Fruit fly (Drosophila melanogaster) whole organism, prepupa: ENCODE results near the gene Naxd.

Experiments
- Blimp-1 ChIP-seq: fragments of 200-800 bp; sonication (Bioruptor generic); optimal IDR thresholded peaks from 3 replicates; lab custom pipeline; 2017; ENCODE audit warnings: missing biosample characterization, missing genetic modification characterization, mild to moderate bottlenecking, moderate library complexity, missing genetic modification reagents
- CG10631 ChIP-seq: fragments of 200-800 bp; sonication (Bioruptor generic); optimal IDR thresholded peaks from 2 replicates; lab custom pipeline; 2016; ENCODE audit warnings: missing biosample characterization, missing genetic modification characterization
- CG10669 ChIP-seq: fragments of 200-800 bp; sonication (Bioruptor generic); optimal IDR thresholded peaks from 3 replicates; lab custom pipeline; 2018; ENCODE audit warnings: missing biosample characterization, mild to moderate bottlenecking, missing genetic modification characterization, moderate library complexity
- CG11294 ChIP-seq: fragments of 200-800 bp; sonication (Bioruptor generic); IDR thresholded peaks from 2 replicates; pipeline ENCODE4 v1.3.6; 2022; ENCODE audit warnings: missing biosample characterization, missing genetic modification characterization
- CG11762 ChIP-seq: fragments of 200-800 bp; sonication (Bioruptor generic); optimal IDR thresholded peaks from 3 replicates; lab custom pipeline; 2016; ENCODE audit warnings: missing biosample characterization, missing genetic modification characterization; ENCODE audit not compliant: insufficient read depth
- CG15336 ChIP-seq: fragments of 200-800 bp; sonication (Bioruptor generic); IDR thresholded peaks from 2 replicates; pipeline ENCODE4 v1.3.6; 2022; ENCODE audit warnings: missing biosample characterization, missing genetic modification characterization
- CG1621 ChIP-seq: fragments of 200-800 bp; sonication (Bioruptor generic); optimal IDR thresholded peaks from 3 replicates; lab custom pipeline; 2018; ENCODE audit warnings: missing biosample characterization, mild to moderate bottlenecking, missing genetic modification characterization
- CG16779 ChIP-seq: fragments of 200-800 bp; sonication (Bioruptor generic); optimal IDR thresholded peaks from 3 replicates; lab custom pipeline; 2017; ENCODE audit warnings: missing biosample characterization, mild to moderate bottlenecking, missing genetic modification characterization
- CG3032 ChIP-seq: fragments of 200-800 bp; optimal IDR thresholded peaks from 2 replicates; lab custom pipeline; 2019; ENCODE audit warnings: missing biosample characterization, mild to moderate bottlenecking, missing genetic modification characterization, moderate library complexity
- CG31627 ChIP-seq: fragments of 200-800 bp; sonication (Bioruptor generic); optimal IDR thresholded peaks from 3 replicates; lab custom pipeline; 2016; ENCODE audit warnings: missing biosample characterization, missing genetic modification characterization
- CG34406 ChIP-seq: fragments of 200-800 bp; sonication (Bioruptor generic); optimal IDR thresholded peaks from 3 replicates; lab custom pipeline; 2016; ENCODE audit warnings: missing biosample characterization, missing genetic modification characterization
- CG4318 ChIP-seq: fragments of 200-800 bp; sonication (Bioruptor generic); optimal IDR thresholded peaks from 3 replicates; lab custom pipeline; 2017; ENCODE audit warnings: missing biosample characterization, mild to moderate bottlenecking, missing genetic modification characterization
- CG6163 ChIP-seq: fragments of 200-800 bp; sonication (Bioruptor generic); IDR thresholded peaks from 3 replicates; pipeline ENCODE4 v1.3.6; 2022; ENCODE audit warnings: missing biosample characterization, missing genetic modification characterization
- CG6276 ChIP-seq: fragments of 200-800 bp; sonication (Bioruptor generic); optimal IDR thresholded peaks from 2 replicates; lab custom pipeline; 2017; ENCODE audit warnings: missing biosample characterization, mild to moderate bottlenecking, missing genetic modification characterization
- CG6792 ChIP-seq: fragments of 200-800 bp; sonication (Bioruptor generic); optimal IDR thresholded peaks from 3 replicates; lab custom pipeline; 2016; ENCODE audit warnings: missing biosample characterization, missing genetic modification characterization
- CG6808 ChIP-seq: fragments of 200-800 bp; sonication (Bioruptor generic); optimal IDR thresholded peaks from 3 replicates; lab custom pipeline; 2017; ENCODE audit warnings: missing biosample characterization, missing genetic modification characterization, mild to moderate bottlenecking, moderate library complexity, missing genetic modification reagents
- CG6854 ChIP-seq: fragments of 200-800 bp; sonication (Bioruptor generic); optimal IDR thresholded peaks from 2 replicates; lab custom pipeline; 2017; ENCODE audit warnings: missing biosample characterization, mild to moderate bottlenecking, missing genetic modification characterization
- CG7368 ChIP-seq: fragments of 200-800 bp; sonication (Bioruptor generic); optimal IDR thresholded peaks from 3 replicates; lab custom pipeline; 2016; ENCODE audit warnings: missing biosample characterization, missing genetic modification characterization
- CG8119 ChIP-seq: fragments of 200-800 bp; sonication (Bioruptor generic); IDR thresholded peaks from 3 replicates; pipeline ENCODE4 v1.3.6; 2022; ENCODE audit warnings: missing biosample characterization, missing genetic modification characterization
- CG8319 ChIP-seq: fragments of 200-800 bp; sonication (Bioruptor generic); optimal IDR thresholded peaks from 3 replicates; lab custom pipeline; 2016; ENCODE audit warnings: missing biosample characterization, missing genetic modification characterization
- CG8632 ChIP-seq: fragments of 200-800 bp; sonication (Bioruptor generic); optimal IDR thresholded peaks from 3 replicates; lab custom pipeline; 2016; ENCODE audit warnings: missing biosample characterization, missing genetic modification characterization
- CG9139 ChIP-seq: fragments of 200-800 bp; sonication (Bioruptor generic); optimal IDR thresholded peaks from 3 replicates; lab custom pipeline; 2017; ENCODE audit warnings: missing biosample characterization, mild to moderate bottlenecking, missing genetic modification characterization
- Eip75B ChIP-seq: fragments of 200-800 bp; sonication (Bioruptor generic); optimal IDR thresholded peaks from 3 replicates; lab custom pipeline; 2016; ENCODE audit warnings: missing biosample characterization, missing genetic modification characterization
- Eip93F ChIP-seq: fragments of 200-800 bp; sonication (Bioruptor generic); optimal IDR thresholded peaks from 2 replicates; lab custom pipeline; 2016; ENCODE audit warnings: missing biosample characterization, mild to moderate bottlenecking, missing genetic modification characterization
- Ets21C ChIP-seq: fragments of 200-800 bp; sonication (Bioruptor generic); optimal IDR thresholded peaks from 3 replicates; lab custom pipeline; 2016; ENCODE audit warnings: missing biosample characterization, missing genetic modification characterization
- Ets96B ChIP-seq: fragments of 200-800 bp; optimal IDR thresholded peaks from 2 replicates; lab custom pipeline; 2019; ENCODE audit warnings: missing biosample characterization, mild to moderate bottlenecking, missing genetic modification characterization, moderate library complexity
- Gug ChIP-seq: fragments of 200-800 bp; sonication (Bioruptor generic); IDR thresholded peaks from 2 replicates; pipeline ENCODE4 v1.3.6; 2022; ENCODE audit warnings: missing biosample characterization, missing genetic modification characterization
- Hr38 ChIP-seq: sonication (Bioruptor generic); optimal IDR thresholded peaks from 2 replicates; lab custom pipeline; 2016; ENCODE audit warnings: missing biosample characterization, missing genetic modification characterization
- Hr4 ChIP-seq: fragments of 200-800 bp; sonication (Bioruptor generic); optimal IDR thresholded peaks from 3 replicates; lab custom pipeline; 2016; ENCODE audit warnings: missing biosample characterization, missing genetic modification characterization
- Lpt ChIP-seq: fragments of 200-800 bp; sonication (Bioruptor generic); optimal IDR thresholded peaks from 3 replicates; lab custom pipeline; 2016; ENCODE audit warnings: missing biosample characterization, missing genetic modification characterization
- Met ChIP-seq: fragments of 200-800 bp; sonication (Bioruptor generic); optimal IDR thresholded peaks from 3 replicates; lab custom pipeline; 2016; ENCODE audit warnings: missing biosample characterization, missing genetic modification characterization
- OdsH ChIP-seq: fragments of 200-800 bp; sonication (Bioruptor generic); optimal IDR thresholded peaks from 3 replicates; lab custom pipeline; 2016; ENCODE audit warnings: missing biosample characterization, missing genetic modification characterization
- Smox ChIP-seq: fragments of 200-800 bp; sonication (Bioruptor generic); optimal IDR thresholded peaks from 3 replicates; lab custom pipeline; 2016; ENCODE audit warnings: missing biosample characterization, missing genetic modification characterization
- Sox102F ChIP-seq: fragments of 200-800 bp; sonication (Bioruptor generic); optimal IDR thresholded peaks from 2 replicates; lab custom pipeline; 2016; ENCODE audit warnings: missing biosample characterization, mild to moderate bottlenecking, missing genetic modification characterization
- Sox14 ChIP-seq: fragments of 200-800 bp; sonication (Bioruptor generic); optimal IDR thresholded peaks from 3 replicates; lab custom pipeline; 2016; ENCODE audit warnings: missing biosample characterization, missing genetic modification characterization
- Sox15 ChIP-seq: fragments of 200-800 bp; sonication (Bioruptor generic); optimal IDR thresholded peaks from 3 replicates; lab custom pipeline; 2016; ENCODE audit warnings: missing biosample characterization, missing genetic modification characterization
- achi ChIP-seq: fragments of 200-800 bp; sonication (Bioruptor generic); optimal IDR thresholded peaks from 3 replicates; lab custom pipeline; 2016; ENCODE audit warnings: missing biosample characterization, missing genetic modification characterization
- acj6 ChIP-seq: fragments of 200-800 bp; sonication (Bioruptor generic); optimal IDR thresholded peaks from 3 replicates; lab custom pipeline; 2016; ENCODE audit warnings: missing biosample characterization, missing genetic modification characterization
- cyc ChIP-seq: fragments of 200-800 bp; sonication (Bioruptor generic); optimal IDR thresholded peaks from 3 replicates; lab custom pipeline; 2016; ENCODE audit warnings: missing biosample characterization, missing genetic modification characterization
- dac ChIP-seq: fragments of 200-800 bp; sonication (Bioruptor generic); optimal IDR thresholded peaks from 2 replicates; lab custom pipeline; 2017; ENCODE audit warnings: missing biosample characterization, mild to moderate bottlenecking, missing genetic modification characterization
- dsx ChIP-seq: fragments of 200-800 bp; optimal IDR thresholded peaks from 3 replicates; lab custom pipeline; 2019; ENCODE audit warnings: missing biosample characterization, mild to moderate bottlenecking, missing genetic modification characterization, moderate library complexity; ENCODE audit not compliant: poor library complexity, severe bottlenecking
- eg ChIP-seq: fragments of 200-800 bp; sonication (Bioruptor generic); IDR thresholded peaks from 3 replicates; pipeline ENCODE4 v1.3.6; 2022; ENCODE audit warnings: missing biosample characterization, missing genetic modification characterization
- esn ChIP-seq: fragments of 200-800 bp; sonication (Bioruptor generic); optimal IDR thresholded peaks from 2 replicates; lab custom pipeline; 2016; ENCODE audit warnings: missing biosample characterization, mild to moderate bottlenecking, missing genetic modification characterization, moderate library complexity
- fd59A ChIP-seq: fragments of 200-800 bp; sonication (Bioruptor generic); optimal IDR thresholded peaks from 2 replicates; lab custom pipeline; 2017; ENCODE audit warnings: missing biosample characterization, mild to moderate bottlenecking, missing genetic modification characterization, missing genetic modification reagents
- fkh ChIP-seq: fragments of 200-800 bp; sonication (Bioruptor generic); optimal IDR thresholded peaks from 3 replicates; lab custom pipeline; 2017; ENCODE audit warnings: missing biosample characterization, mild to moderate bottlenecking, missing genetic modification characterization, moderate library complexity
- lz ChIP-seq: fragments of 200-800 bp; sonication (Bioruptor generic); optimal IDR thresholded peaks from 3 replicates; lab custom pipeline; 2016; ENCODE audit warnings: missing biosample characterization, missing genetic modification characterization
- net ChIP-seq: fragments of 200-800 bp; sonication (Bioruptor generic); optimal IDR thresholded peaks from 3 replicates; lab custom pipeline; 2016; ENCODE audit warnings: missing biosample characterization, missing genetic modification characterization
- salr ChIP-seq, 2 experiments: fragments of 200-800 bp; sonication (Bioruptor generic); optimal IDR thresholded peaks; 3 replicates each; lab custom pipeline; 2016 to 2018; ENCODE audit warnings: missing biosample characterization in 2 of 2, missing genetic modification characterization in 2 of 2, mild to moderate bottlenecking in 1 of 2
- spab ChIP-seq: fragments of 200-800 bp; sonication (Bioruptor generic); optimal IDR thresholded peaks from 2 replicates; lab custom pipeline; 2017; ENCODE audit warnings: missing biosample characterization, mild to moderate bottlenecking, missing genetic modification characterization, missing genetic modification reagents
- ss ChIP-seq, 2 experiments: fragments of 200-800 bp; sonication (Bioruptor generic); optimal IDR thresholded peaks; 2 replicates in 1 of 2; 3 replicates in 1 of 2; lab custom pipeline; 2017 to 2018; ENCODE audit warnings: mild to moderate bottlenecking in 2 of 2, missing biosample characterization in 2 of 2, missing genetic modification characterization in 2 of 2, moderate library complexity in 1 of 2
- svp ChIP-seq: fragments of 200-800 bp; sonication (Bioruptor generic); peaks from one replicate; lab custom pipeline; 2016; ENCODE audit warnings: missing biosample characterization, missing genetic modification characterization
- vri ChIP-seq: fragments of 200-800 bp; sonication (Bioruptor generic); optimal IDR thresholded peaks from 3 replicates; lab custom pipeline; 2016; ENCODE audit warnings: missing biosample characterization, mild to moderate bottlenecking, missing genetic modification characterization

Gene Naxd

dm6 chr3L:19097665-19098082 is at the start of gene Naxd, which contains the start of gene CG14079:
Gene Naxd, minus strand, starts transcription at chr3L:19097709.
Gene CG14079, plus strand, starts transcription at chr3L:19097999.
- peak; percentile 92 for TF ChIP-seq Sox14
- peak; percentile 80 for TF ChIP-seq esn (GFP tag; lab: Kevin White, UChicago)
- peak; percentile 67 for TF ChIP-seq CG8319
- TF ChIP-seq acj6, result peak; percentile 87
- no peak for TF ChIP-seq spab (GFP tag; lab: Kevin White, UChicago)
- no peak for TF ChIP-seq CG9139 (GFP tag; lab: Kevin White, UChicago)
- TF ChIP-seq CG34406 (GFP tag; lab: Kevin White, UChicago), result peak; percentile 74
- peak; percentile 76 for TF ChIP-seq CG8632 (GFP tag; lab: Kevin White, UChicago)
- peak; percentile 66 for TF ChIP-seq fd59A (GFP tag; lab: Kevin White, UChicago)
- no peak for TF ChIP-seq vri (GFP tag; lab: Kevin White, UChicago)
- peak; percentile 82 for TF ChIP-seq CG4318
- TF ChIP-seq CG11762, result peak; percentile 35
- TF ChIP-seq Eip93F, result peak; percentile 17
- TF ChIP-seq Hr38 (GFP tag; lab: Kevin White, UChicago), result no peak
- peak; percentile 90 for TF ChIP-seq CG8119 (GFP tag; lab: Robert Waterston, UW)
- peak; percentile 62 for TF ChIP-seq CG16779 (tag; lab: Kevin White, UChicago)
- peak; percentile 55 for TF ChIP-seq CG7368 (GFP tag; lab: Kevin White, UChicago)
- peak; percentile 83 for TF ChIP-seq Ets96B (tag; lab: Kevin White, UChicago)
- TF ChIP-seq Sox102F (GFP tag; lab: Kevin White, UChicago), result no peak
- peak; percentile 74 for TF ChIP-seq Eip75B (GFP tag; lab: Kevin White, UChicago)
- TF ChIP-seq CG31627 (GFP tag; lab: Kevin White, UChicago), result peak; percentile 76
- TF ChIP-seq dsx (GFP tag; lab: Kevin White, UChicago), result peak; percentile 88
- TF ChIP-seq CG6276 (GFP tag; lab: Kevin White, UChicago), result no peak
- TF ChIP-seq CG1621 (tag; lab: Kevin White, UChicago), result no peak
- TF ChIP-seq eg, result peak; percentile 86
- TF ChIP-seq CG15336, result peak; percentile 88
- TF ChIP-seq CG6792 (GFP tag; lab: Kevin White, UChicago), result peak; percentile 80
- peak; percentile 81 for TF ChIP-seq CG3032
- TF ChIP-seq Ets21C, result peak; percentile 59
- TF ChIP-seq salr (GFP tag; optimal IDR thresholded peaks at IDR 0.05; lab: Kevin White, UChicago), result peak in 1 of 2 experiments; percentile 76
- peak; percentile 91 for TF ChIP-seq OdsH (GFP tag; lab: Kevin White, UChicago)
- peak; percentile 92 for TF ChIP-seq CG10631 (GFP tag; lab: Kevin White, UChicago)
- TF ChIP-seq lz (GFP tag; lab: Kevin White, UChicago), result peak; percentile 70
- TF ChIP-seq Met (GFP tag; lab: Kevin White, UChicago), result peak; percentile 72
- TF ChIP-seq Hr4 (GFP tag; lab: Kevin White, UChicago), result peak; percentile 87
- peak; percentile 60 for TF ChIP-seq CG6808 (GFP tag; lab: Kevin White, UChicago)
- TF ChIP-seq CG6854 (GFP tag; lab: Kevin White, UChicago), result no peak
- TF ChIP-seq Lpt (GFP tag; lab: Kevin White, UChicago), result peak; percentile 65
- TF ChIP-seq ss (GFP tag; optimal IDR thresholded peaks at IDR 0.05; lab: Kevin White, UChicago), result no peak
- peak; percentile 62 for TF ChIP-seq Smox (GFP tag; lab: Kevin White, UChicago)
- peak; percentile 34 for TF ChIP-seq Blimp-1 (GFP tag; lab: Kevin White, UChicago)
- peak; percentile 75 for TF ChIP-seq svp (GFP tag; lab: Kevin White, UChicago)
- peak; percentile 77 for TF ChIP-seq Sox15 (GFP tag; lab: Kevin White, UChicago)
- peak; percentile 69; the same call in 1 of the 2 replicates for TF ChIP-seq CG11294 (GFP tag; lab: Robert Waterston, UW)
- peak; percentile 83 for TF ChIP-seq CG6163
- peak; percentile 51 for TF ChIP-seq CG10669 (GFP tag; lab: Kevin White, UChicago)
- TF ChIP-seq dac (GFP tag; lab: Kevin White, UChicago), result no peak
- peak; percentile 83 for TF ChIP-seq Gug
- TF ChIP-seq fkh (GFP tag; lab: Kevin White, UChicago), result peak; percentile 60
- peak; percentile 83 for TF ChIP-seq net (GFP tag; lab: Kevin White, UChicago)
- peak; percentile 83 for TF ChIP-seq achi (GFP tag; lab: Kevin White, UChicago)
- TF ChIP-seq cyc (GFP tag; lab: Kevin White, UChicago), result peak; percentile 61
